Worm (Caenorhabditis elegans) whole organism, L1 larva: ENCODE data around the gene F43C1.5.

Experiments
- C04F5.9 ChIP-seq: sonication (generic microtip); optimal IDR thresholded peaks from 2 replicates; lab custom pipeline; 2016; ENCODE audit warnings: missing genetic modification characterization, missing compliant biosample characterization
- C16A3.4 ChIP-seq: fragments of 150-350 bp; optimal IDR thresholded peaks from 2 replicates; lab custom pipeline; 2014; ENCODE audit warnings: missing biosample characterization, missing genetic modification characterization
- F16B12.6 ChIP-seq: fragments of 150-350 bp; optimal IDR thresholded peaks from 2 replicates; lab custom pipeline; 2014; ENCODE audit warnings: missing biosample characterization, missing genetic modification characterization
- Y116A8C.19 ChIP-seq: sonication (generic microtip); optimal IDR thresholded peaks from 2 replicates; lab custom pipeline; 2016; ENCODE audit warnings: missing compliant biosample characterization, missing genetic modification characterization, borderline replicate concordance
- aha-1 ChIP-seq: fragments of 150-350 bp; optimal IDR thresholded peaks from 2 replicates; lab custom pipeline; 2014; ENCODE audit warnings: missing biosample characterization, missing genetic modification characterization
- alr-1 ChIP-seq: fragments of 200-800 bp; sonication (Bioruptor generic); optimal IDR thresholded peaks from 2 replicates; lab custom pipeline; 2018; ENCODE audit warnings: borderline replicate concordance, mild to moderate bottlenecking, missing genetic modification characterization, missing compliant biosample characterization
- ama-1 ChIP-seq: fragments of 150-350 bp; optimal IDR thresholded peaks from 2 replicates; lab custom pipeline; 2014
- ceh-8 ChIP-seq: fragments of 200-800 bp; sonication (Bioruptor generic); optimal IDR thresholded peaks from 2 replicates; lab custom pipeline; 2018; ENCODE audit warnings: mild to moderate bottlenecking, missing genetic modification characterization, moderate library complexity, missing compliant biosample characterization
- ceh-90 ChIP-seq: sonication (generic microtip); optimal IDR thresholded peaks from 2 replicates; lab custom pipeline; 2016; ENCODE audit warnings: missing genetic modification characterization, missing compliant biosample characterization
- ces-1 ChIP-seq: fragments of 150-350 bp; optimal IDR thresholded peaks from 2 replicates; lab custom pipeline; 2014; ENCODE audit warnings: missing biosample characterization, missing genetic modification reagents, missing genetic modification characterization
- efl-1 ChIP-seq, 4 experiments: fragments of 150-350 bp; optimal IDR thresholded peaks in 3 of 4; peaks in 1 of 4; 1 replicate in 1 of 4; 2 replicates in 3 of 4; lab custom pipeline; 2014; ENCODE audit warnings: missing biosample characterization in 2 of 4, missing genetic modification characterization in 2 of 4, missing genetic modification reagents in 2 of 4
- egl-13 ChIP-seq: sonication (generic microtip); optimal IDR thresholded peaks from 2 replicates; lab custom pipeline; 2016; ENCODE audit warnings: missing genotype, missing genetic modification reagents, missing genetic modification characterization, missing compliant biosample characterization
- elt-3 ChIP-seq, 6 experiments: fragments of 150-350 bp in 1 of 6; sonication (generic microtip); optimal IDR thresholded peaks; 2 replicates each; lab custom pipeline; 2017 to 2018; ENCODE audit warnings: missing biosample characterization in 6 of 6, missing genetic modification characterization in 6 of 6, inconsistent platforms in 1 of 6
- ets-5 ChIP-seq: fragments of 200-800 bp; sonication (Bioruptor generic); IDR thresholded peaks from 2 replicates; pipeline ENCODE4 v1.3.6; 2022; ENCODE audit warnings: missing genetic modification characterization, missing compliant biosample characterization
- fkh-10 ChIP-seq: sonication (generic microtip); optimal IDR thresholded peaks from 2 replicates; lab custom pipeline; 2017; ENCODE audit warnings: missing biosample characterization, missing genetic modification reagents, missing genetic modification characterization
- fkh-4 ChIP-seq: sonication (generic microtip); optimal IDR thresholded peaks from 2 replicates; lab custom pipeline; 2016; ENCODE audit warnings: missing compliant biosample characterization, missing genetic modification characterization, borderline replicate concordance
- fkh-8 ChIP-seq: sonication (generic microtip); optimal IDR thresholded peaks from 2 replicates; lab custom pipeline; 2016; ENCODE audit warnings: mild to moderate bottlenecking, missing genetic modification characterization, missing compliant biosample characterization
- fos-1 ChIP-seq: fragments of 150-350 bp; optimal IDR thresholded peaks from 2 replicates; lab custom pipeline; 2014; ENCODE audit warnings: missing biosample characterization, missing genetic modification characterization
- grh-1 ChIP-seq: fragments of 200-800 bp; sonication (Bioruptor generic); IDR thresholded peaks from 2 replicates; pipeline ENCODE4 v1.3.6; 2022; ENCODE audit warnings: missing genetic modification reagents, missing genetic modification characterization, missing compliant biosample characterization
- hlh-4 ChIP-seq: sonication (generic microtip); optimal IDR thresholded peaks from 2 replicates; lab custom pipeline; 2016; ENCODE audit warnings: mild to moderate bottlenecking, missing genetic modification characterization, missing compliant biosample characterization
- hpl-2 ChIP-seq: fragments of 150-350 bp; optimal IDR thresholded peaks from 2 replicates; lab custom pipeline; 2014; ENCODE audit warnings: missing biosample characterization, missing genetic modification reagents, missing genetic modification characterization
- irx-1 ChIP-seq: sonication (generic microtip); optimal IDR thresholded peaks from 2 replicates; lab custom pipeline; 2016; ENCODE audit warnings: missing genetic modification characterization, missing compliant biosample characterization
- jun-1 ChIP-seq: fragments of 150-350 bp; optimal IDR thresholded peaks from 2 replicates; lab custom pipeline; 2014; ENCODE audit warnings: missing biosample characterization, missing genetic modification reagents, missing genetic modification characterization
- lin-13 ChIP-seq: fragments of 150-350 bp; optimal IDR thresholded peaks from 2 replicates; lab custom pipeline; 2014; ENCODE audit warnings: missing biosample characterization, missing genetic modification reagents, missing genetic modification characterization
- lin-14 ChIP-seq: fragments of 200-800 bp; sonication (Bioruptor generic); optimal IDR thresholded peaks from 2 replicates; lab custom pipeline; 2018; ENCODE audit warnings: mild to moderate bottlenecking, missing genetic modification characterization, moderate library complexity, missing compliant biosample characterization
- lin-15B ChIP-seq: fragments of 150-350 bp; sonication (generic microtip); optimal IDR thresholded peaks from 3 replicates; lab custom pipeline; 2014; ENCODE audit warnings: missing biosample characterization, missing genetic modification characterization
- lir-3 ChIP-seq: sonication (generic microtip); optimal IDR thresholded peaks from 2 replicates; lab custom pipeline; 2016; ENCODE audit warnings: mild to moderate bottlenecking, missing genetic modification characterization, moderate library complexity, missing compliant biosample characterization; ENCODE audit not compliant: poor library complexity
- lsy-2 ChIP-seq, 2 experiments: fragments of 150-350 bp; optimal IDR thresholded peaks; 2 replicates each; lab custom pipeline; 2014; ENCODE audit warnings: missing biosample characterization in 2 of 2, missing genetic modification characterization in 2 of 2
- mab-9 ChIP-seq: fragments of 200-800 bp; sonication (Bioruptor generic); IDR thresholded peaks from 2 replicates; pipeline ENCODE4 v1.3.6; 2022; ENCODE audit warnings: missing genetic modification reagents, missing genetic modification characterization, missing compliant biosample characterization
- mep-1 ChIP-seq: fragments of 150-350 bp; optimal IDR thresholded peaks from 2 replicates; lab custom pipeline; 2014; ENCODE audit warnings: missing biosample characterization, missing genetic modification characterization
- nhr-11 ChIP-seq: fragments of 150-350 bp; optimal IDR thresholded peaks from 2 replicates; lab custom pipeline; 2014; ENCODE audit warnings: missing biosample characterization, missing genetic modification characterization
- nhr-12 ChIP-seq: sonication (generic microtip); optimal IDR thresholded peaks from 2 replicates; lab custom pipeline; 2017; ENCODE audit warnings: missing biosample characterization, missing genetic modification characterization
- nhr-19 ChIP-seq: fragments of 200-800 bp; sonication (Bioruptor generic); conservative IDR thresholded peaks from 2 replicates; pipeline ENCODE4 v1.3.6; 2022; ENCODE audit warnings: missing genetic modification characterization, missing compliant biosample characterization
- nhr-237 ChIP-seq: fragments of 150-350 bp; optimal IDR thresholded peaks from 2 replicates; lab custom pipeline; 2014; ENCODE audit warnings: missing biosample characterization, missing genetic modification characterization
- nhr-28 ChIP-seq: fragments of 150-350 bp; optimal IDR thresholded peaks from 2 replicates; lab custom pipeline; 2014; ENCODE audit warnings: missing biosample characterization, missing genetic modification characterization
- nhr-77 ChIP-seq: fragments of 150-350 bp; optimal IDR thresholded peaks from 2 replicates; lab custom pipeline; 2014; ENCODE audit warnings: missing biosample characterization, missing genetic modification characterization
- nhr-85 ChIP-seq: sonication (generic microtip); peaks from one replicate; lab custom pipeline; 2016; ENCODE audit warnings: missing genetic modification characterization, inconsistent platforms, missing compliant biosample characterization
- nhr-90 ChIP-seq: sonication (generic microtip); optimal IDR thresholded peaks from 2 replicates; lab custom pipeline; 2016; ENCODE audit warnings: mild to moderate bottlenecking, missing genetic modification characterization, missing compliant biosample characterization; ENCODE audit not compliant: poor library complexity
- snpc-4 ChIP-seq: fragments of 150-350 bp; optimal IDR thresholded peaks from 2 replicates; lab custom pipeline; 2014; ENCODE audit warnings: missing biosample characterization, missing genetic modification characterization
- snu-23 ChIP-seq: sonication (generic microtip); optimal IDR thresholded peaks from 2 replicates; lab custom pipeline; 2016; ENCODE audit warnings: missing genetic modification characterization, missing compliant biosample characterization
- sox-4 ChIP-seq: sonication (generic microtip); optimal IDR thresholded peaks from 2 replicates; lab custom pipeline; 2016; ENCODE audit warnings: missing genetic modification characterization, missing compliant biosample characterization
- sup-37 ChIP-seq: fragments of 200-800 bp; sonication (Bioruptor generic); optimal IDR thresholded peaks from 2 replicates; lab custom pipeline; 2018; ENCODE audit warnings: mild to moderate bottlenecking, missing genetic modification characterization, missing compliant biosample characterization
- tbx-2 ChIP-seq: sonication (generic microtip); optimal IDR thresholded peaks from 2 replicates; lab custom pipeline; 2016; ENCODE audit warnings: missing genetic modification characterization, missing compliant biosample characterization
- tlp-1 ChIP-seq: fragments of 150-350 bp; optimal IDR thresholded peaks from 2 replicates; lab custom pipeline; 2014; ENCODE audit warnings: missing biosample characterization, missing genetic modification characterization
- unc-130 ChIP-seq: fragments of 150-350 bp; optimal IDR thresholded peaks from 2 replicates; lab custom pipeline; 2017; ENCODE audit warnings: missing biosample characterization, missing genetic modification characterization, inconsistent platforms
- unc-30 ChIP-seq: sonication (generic microtip); optimal IDR thresholded peaks from 2 replicates; lab custom pipeline; 2017; ENCODE audit warnings: missing biosample characterization, missing genetic modification characterization
- unc-62 ChIP-seq: fragments of 150-350 bp; optimal IDR thresholded peaks from 2 replicates; lab custom pipeline; 2014; ENCODE audit warnings: missing biosample characterization, missing genetic modification reagents, missing genetic modification characterization
- unc-86 ChIP-seq: sonication (generic microtip); optimal IDR thresholded peaks from 2 replicates; lab custom pipeline; 2016; ENCODE audit warnings: missing genetic modification characterization, missing compliant biosample characterization
- unc-98 ChIP-seq: fragments of 200-800 bp; sonication (Bioruptor generic); IDR thresholded peaks from 2 replicates; pipeline ENCODE4 v1.3.6; 2022; ENCODE audit warnings: missing genetic modification characterization, missing compliant biosample characterization
- vab-15 ChIP-seq: sonication (generic microtip); optimal IDR thresholded peaks from 2 replicates; lab custom pipeline; 2017; ENCODE audit warnings: missing genotype, mild to moderate bottlenecking, missing genetic modification characterization, missing compliant biosample characterization
- xbp-1 ChIP-seq: sonication (generic microtip); optimal IDR thresholded peaks from 2 replicates; lab custom pipeline; 2016; ENCODE audit warnings: missing genetic modification characterization, missing compliant biosample characterization
- zag-1 ChIP-seq: fragments of 150-350 bp; optimal IDR thresholded peaks from 2 replicates; lab custom pipeline; 2014; ENCODE audit warnings: missing biosample characterization, missing genetic modification characterization
- ztf-11 ChIP-seq, 2 experiments: sonication (generic microtip); optimal IDR thresholded peaks; 2 replicates each; lab custom pipeline; 2016 to 2017; ENCODE audit warnings: missing genetic modification characterization in 2 of 2, missing biosample characterization in 1 of 2, missing compliant biosample characterization in 1 of 2

Gene F43C1.5

ce11 chrIII:4237660-4238059 is 8.7 kb downstream of the F43C1.5 start (continued):
- TF ChIP-seq sox-4 (tag; lab: Kevin White, UChicago) (peak; percentile 79), elt-3 (tag; optimal IDR thresholded peaks at IDR 0.05; lab: Kevin White, UChicago) (peak in 4 of 6 experiments; percentile 42 to 75 (median 66)), vab-15 (tag; lab: Kevin White, UChicago) (no peak), fkh-4 (tag; lab: Kevin White, UChicago) (no peak), Y116A8C.19 (tag; lab: Kevin White, UChicago) (no peak), fkh-10 (peak; percentile 95), fos-1 (peak; percentile 85), hlh-4 (tag; lab: Kevin White, UChicago) (no peak), unc-130 (tag; lab: Kevin White, UChicago) (peak; percentile 69), nhr-28 (peak; percentile 80), nhr-77 (tag; lab: Kevin White, UChicago) (peak; percentile 95), lin-15B (tag; lab: Kevin White, UChicago) (peak; percentile 25), aha-1 (tag; lab: Kevin White, UChicago) (peak; percentile 51), unc-62 (GFP tag; lab: Kevin White, UChicago) (no peak), nhr-12 (tag; lab: Kevin White, UChicago) (peak; percentile 65), snpc-4 (tag; lab: Kevin White, UChicago) (peak; percentile 39), jun-1 (peak; percentile 94), irx-1 (tag; lab: Kevin White, UChicago) (peak; percentile 89), fkh-8 (tag; lab: Kevin White, UChicago) (peak; percentile 97), grh-1 (GFP tag; lab: Robert Waterston, UW) (peak; percentile 81), nhr-90 (peak; percentile 91), nhr-237 (tag; lab: Kevin White, UChicago) (peak; percentile 93), hpl-2 (GFP tag; lab: Kevin White, UChicago) (peak; percentile 72), ceh-90 (tag; lab: Kevin White, UChicago) (no peak), C16A3.4 (tag; lab: Kevin White, UChicago) (peak; percentile 91), zag-1 (tag; lab: Kevin White, UChicago) (no peak), alr-1 (no peak), tbx-2 (tag; lab: Kevin White, UChicago) (peak; percentile 93), lin-14 (GFP tag; lab: Kevin White, UChicago) (peak; percentile 99), ceh-8 (GFP tag; lab: Kevin White, UChicago) (peak; percentile 81), nhr-11 (tag; lab: Kevin White, UChicago) (peak; percentile 98), lin-13 (GFP tag; lab: Kevin White, UChicago) (peak; percentile 91), F16B12.6 (tag; lab: Kevin White, UChicago) (peak; percentile 3), sup-37 (peak; percentile 80), nhr-85 (tag; lab: Kevin White, UChicago) (peak; percentile 99), snu-23 (peak; percentile 97), mep-1 (peak; percentile 92), unc-98 (GFP tag; lab: Robert Waterston, UW) (peak; percentile 15; the same call in 1 of the 2 replicates), xbp-1 (tag; lab: Kevin White, UChicago) (peak; percentile 92), mab-9 (GFP tag; lab: Robert Waterston, UW) (0 out of 2 replicates have a peak, but pooled peaks have one; percentile 25), lsy-2 (tag; optimal IDR thresholded peaks at IDR 0.05; lab: Kevin White, UChicago) (peak; percentile 88 to 90), ets-5 (GFP tag; lab: Robert Waterston, UW) (no peak), C04F5.9 (tag; lab: Kevin White, UChicago) (peak; percentile 62), ces-1 (GFP tag; lab: Kevin White, UChicago) (no peak), lir-3 (tag; lab: Kevin White, UChicago) (peak; percentile 84), egl-13 (tag; lab: Kevin White, UChicago) (peak; percentile 83), ama-1 (lab: Kevin White, UChicago) (peak; percentile 16), efl-1 (optimal IDR thresholded peaks at IDR 0.05; lab: Kevin White, UChicago) (peak; percentile 80 to 84), efl-1 (GFP tag; optimal IDR thresholded peaks at IDR 0.05 in 1 of 2; lab: Kevin White, UChicago) (peak; percentile 65 to 95), unc-30 (tag; lab: Kevin White, UChicago) (no peak), ztf-11 (tag; optimal IDR thresholded peaks at IDR 0.05; lab: Kevin White, UChicago) (no peak), tlp-1 (tag; lab: Kevin White, UChicago) (no peak), nhr-19 (GFP tag; lab: Robert Waterston, UW) (peak; percentile 89), unc-86 (peak; percentile 88)
